Fruit fly (Drosophila melanogaster) whole organism, embryonic: Measurements from ENCODE around the gene Wwox.

Experiments used
- Blimp-1 ChIP-seq: fragments of 200-800 bp; sonication (Bioruptor generic); optimal IDR thresholded peaks from 3 replicates; lab custom pipeline; 2018; ENCODE audit warnings: missing biosample characterization, missing genetic modification characterization, mild to moderate bottlenecking, moderate library complexity, missing genetic modification reagents
- CG10321 ChIP-seq: fragments of 200-800 bp; sonication (Bioruptor generic); IDR thresholded peaks from 2 replicates; pipeline ENCODE4 v1.3.6; 2022; ENCODE audit warnings: missing biosample characterization, missing genetic modification characterization
- CG10654 ChIP-seq: fragments of 200-800 bp; sonication (Bioruptor generic); optimal IDR thresholded peaks from 2 replicates; lab custom pipeline; 2016; ENCODE audit warnings: missing biosample characterization, missing genetic modification characterization
- CG11456 ChIP-seq: fragments of 200-800 bp; sonication (Bioruptor generic); IDR thresholded peaks from 3 replicates; pipeline ENCODE4 v1.3.6; 2022; ENCODE audit warnings: missing biosample characterization, missing genetic modification characterization
- CG11504 ChIP-seq: fragments of 200-800 bp; sonication (Bioruptor generic); optimal IDR thresholded peaks from 3 replicates; lab custom pipeline; 2019; ENCODE audit warnings: missing biosample characterization, mild to moderate bottlenecking, missing genetic modification characterization, moderate library complexity
- CG11560 ChIP-seq: fragments of 200-800 bp; sonication (Bioruptor generic); IDR thresholded peaks from 3 replicates; pipeline ENCODE4 v1.3.6; 2022; ENCODE audit warnings: missing biosample characterization, missing genetic modification characterization
- CG11695 ChIP-seq: fragments of 200-800 bp; sonication (Bioruptor generic); IDR thresholded peaks from 3 replicates; pipeline ENCODE4 v1.3.6; 2022; ENCODE audit warnings: missing biosample characterization, missing genetic modification characterization
- CG11723 ChIP-seq: fragments of 200-800 bp; sonication (Bioruptor generic); optimal IDR thresholded peaks from 2 replicates; lab custom pipeline; 2017; ENCODE audit warnings: missing biosample characterization, mild to moderate bottlenecking, missing genetic modification characterization
- CG12071 ChIP-seq: fragments of 200-800 bp; sonication (Bioruptor generic); optimal IDR thresholded peaks from 3 replicates; lab custom pipeline; 2018; ENCODE audit warnings: missing biosample characterization, mild to moderate bottlenecking, missing genetic modification characterization
- CG12219 ChIP-seq: fragments of 200-800 bp; sonication (Bioruptor generic); optimal IDR thresholded peaks from 3 replicates; lab custom pipeline; 2018; ENCODE audit warnings: missing biosample characterization, mild to moderate bottlenecking, missing genetic modification characterization
- CG14710 ChIP-seq: fragments of 200-800 bp; sonication (Bioruptor generic); optimal IDR thresholded peaks from 3 replicates; lab custom pipeline; 2019; ENCODE audit warnings: missing biosample characterization, mild to moderate bottlenecking, missing genetic modification characterization, moderate library complexity
- CG15514 ChIP-seq: fragments of 200-800 bp; sonication (Bioruptor generic); optimal IDR thresholded peaks from 3 replicates; lab custom pipeline; 2017; ENCODE audit warnings: missing biosample characterization, missing genetic modification characterization, mild to moderate bottlenecking, moderate library complexity, missing genetic modification reagents
- CG15696 ChIP-seq: fragments of 200-800 bp; sonication (Bioruptor generic); optimal IDR thresholded peaks from 2 replicates; lab custom pipeline; 2019; ENCODE audit warnings: missing biosample characterization, mild to moderate bottlenecking, missing genetic modification characterization, moderate library complexity
- CG17328 ChIP-seq: fragments of 200-800 bp; sonication (Bioruptor generic); IDR thresholded peaks from 2 replicates; pipeline ENCODE4 v1.3.6; 2022; ENCODE audit warnings: missing biosample characterization, missing genetic modification characterization
- CG1832 ChIP-seq: fragments of 200-800 bp; sonication (Bioruptor generic); optimal IDR thresholded peaks from 2 replicates; lab custom pipeline; 2017; ENCODE audit warnings: missing biosample characterization, mild to moderate bottlenecking, missing genetic modification characterization, inconsistent platforms
- CG2202 ChIP-seq: fragments of 200-800 bp; sonication (Bioruptor generic); optimal IDR thresholded peaks from 2 replicates; lab custom pipeline; 2018; ENCODE audit warnings: missing biosample characterization, mild to moderate bottlenecking, missing genetic modification characterization
- CG2875 ChIP-seq: fragments of 200-800 bp; sonication (Bioruptor generic); optimal IDR thresholded peaks from 2 replicates; lab custom pipeline; 2017; ENCODE audit warnings: missing biosample characterization, mild to moderate bottlenecking, missing genetic modification characterization, missing genetic modification reagents
- CG31441 ChIP-seq: fragments of 200-800 bp; sonication (Bioruptor generic); IDR thresholded peaks from 2 replicates; pipeline ENCODE4 v1.3.6; 2022; ENCODE audit warnings: missing biosample characterization, missing genetic modification characterization
- CG32772 ChIP-seq: fragments of 200-800 bp; sonication (Bioruptor generic); IDR thresholded peaks from 2 replicates; pipeline ENCODE4 v1.3.6; 2022; ENCODE audit warnings: missing biosample characterization, missing genetic modification characterization
- CG3281 ChIP-seq: fragments of 200-800 bp; sonication (Bioruptor generic); optimal IDR thresholded peaks from 3 replicates; lab custom pipeline; 2017; ENCODE audit warnings: missing biosample characterization, mild to moderate bottlenecking, missing genetic modification characterization
- CG34422 ChIP-seq: fragments of 200-800 bp; sonication (Bioruptor generic); IDR thresholded peaks from 3 replicates; pipeline ENCODE4 v1.3.6; 2022; ENCODE audit warnings: missing biosample characterization, missing genetic modification characterization
- CG43689 ChIP-seq: fragments of 200-800 bp; sonication (Bioruptor generic); IDR thresholded peaks from 2 replicates; pipeline ENCODE4 v1.3.6; 2022; ENCODE audit warnings: missing biosample characterization, missing genetic modification characterization
- CG6683 ChIP-seq: fragments of 200-800 bp; sonication (Bioruptor generic); optimal IDR thresholded peaks from 2 replicates; lab custom pipeline; 2017; ENCODE audit warnings: missing biosample characterization, mild to moderate bottlenecking, missing genetic modification characterization, missing genetic modification reagents
- CG7271 ChIP-seq: fragments of 200-800 bp; sonication (Bioruptor generic); optimal IDR thresholded peaks from 2 replicates; lab custom pipeline; 2018; ENCODE audit warnings: missing biosample characterization, mild to moderate bottlenecking, missing genetic modification characterization, moderate library complexity
- CG7963 ChIP-seq: fragments of 200-800 bp; sonication (Bioruptor generic); IDR thresholded peaks from 3 replicates; pipeline ENCODE4 v1.3.6; 2022; ENCODE audit warnings: missing biosample characterization, missing genetic modification characterization; ENCODE audit not compliant: partially characterized antibody
- CG8944 ChIP-seq: fragments of 200-800 bp; sonication (Bioruptor generic); optimal IDR thresholded peaks from 3 replicates; lab custom pipeline; 2016; ENCODE audit warnings: missing biosample characterization, missing genetic modification characterization
- CG9727 ChIP-seq: fragments of 200-800 bp; sonication (Bioruptor generic); optimal IDR thresholded peaks from 3 replicates; lab custom pipeline; 2017; ENCODE audit warnings: missing biosample characterization, mild to moderate bottlenecking, missing genetic modification characterization
- Ets65A ChIP-seq: fragments of 200-800 bp; sonication (Bioruptor generic); peaks from one replicate; lab custom pipeline; 2016; ENCODE audit warnings: missing biosample characterization, missing genetic modification characterization
- GATAe ChIP-seq: fragments of 200-800 bp; sonication (Bioruptor generic); conservative IDR thresholded peaks from 2 replicates; pipeline ENCODE4 v1.3.6; 2022; ENCODE audit warnings: missing biosample characterization, missing genetic modification characterization
- Hr39 ChIP-seq: fragments of >200 bp; optimal IDR thresholded peaks from 2 replicates; lab custom pipeline; 2017
- Oaz ChIP-seq: fragments of 200-800 bp; sonication (Bioruptor generic); IDR thresholded peaks from 2 replicates; pipeline ENCODE4 v1.3.6; 2022; ENCODE audit warnings: missing biosample characterization, missing genetic modification characterization
- Optix ChIP-seq: fragments of 200-800 bp; sonication (Bioruptor generic); IDR thresholded peaks from 3 replicates; pipeline ENCODE4 v1.3.6; 2022; ENCODE audit warnings: missing biosample characterization, missing genetic modification characterization
- Poxn ChIP-seq: fragments of 200-800 bp; sonication (Bioruptor generic); IDR thresholded peaks from 2 replicates; pipeline ENCODE4 v1.3.6; 2022; ENCODE audit warnings: missing biosample characterization, missing genetic modification characterization
- Rfx ChIP-seq: fragments of 200-800 bp; sonication (Bioruptor generic); IDR thresholded peaks from 2 replicates; pipeline ENCODE4 v1.3.6; 2022; ENCODE audit warnings: missing biosample characterization, missing genetic modification characterization
- Sox102F ChIP-seq: fragments of 200-800 bp; sonication (Bioruptor generic); optimal IDR thresholded peaks from 2 replicates; lab custom pipeline; 2018; ENCODE audit warnings: missing biosample characterization, mild to moderate bottlenecking, missing genetic modification characterization, moderate library complexity
- ara ChIP-seq: fragments of 200-800 bp; sonication (Bioruptor generic); IDR thresholded peaks from 2 replicates; pipeline ENCODE4 v1.3.6; 2022; ENCODE audit warnings: missing biosample characterization, missing genetic modification characterization
- bcd ChIP-seq: fragments of 200-800 bp; sonication (Bioruptor generic); optimal IDR thresholded peaks from 2 replicates; lab custom pipeline; 2017; ENCODE audit warnings: missing biosample characterization, mild to moderate bottlenecking, missing genetic modification characterization
- cato ChIP-seq: fragments of 200-800 bp; sonication (Bioruptor generic); optimal IDR thresholded peaks from 2 replicates; lab custom pipeline; 2016; ENCODE audit warnings: missing biosample characterization, missing genetic modification characterization, borderline replicate concordance
- gcm ChIP-seq: fragments of 200-800 bp; sonication (Bioruptor generic); optimal IDR thresholded peaks from 2 replicates; lab custom pipeline; 2019; ENCODE audit warnings: missing biosample characterization, mild to moderate bottlenecking, missing genetic modification characterization, moderate library complexity
- hbn ChIP-seq: fragments of 200-800 bp; sonication (Bioruptor generic); IDR thresholded peaks from 2 replicates; pipeline ENCODE4 v1.3.6; 2022; ENCODE audit warnings: missing biosample characterization, missing genetic modification characterization; ENCODE audit not compliant: partially characterized antibody
- jigr1 ChIP-seq: fragments of 200-800 bp; sonication (Bioruptor generic); IDR thresholded peaks from 3 replicates; pipeline ENCODE4 v1.3.6; 2022; ENCODE audit warnings: missing biosample characterization, missing genetic modification characterization
- knrl ChIP-seq: fragments of 200-800 bp; sonication (Bioruptor generic); IDR thresholded peaks from 3 replicates; pipeline ENCODE4 v1.3.6; 2022; ENCODE audit warnings: missing biosample characterization, missing genetic modification characterization; ENCODE audit not compliant: partially characterized antibody
- pan ChIP-seq, 4 experiments: fragments of >200 bp in 3 of 4; fragments of 200-800 bp in 1 of 4; sonication (Bioruptor generic) in 1 of 4; optimal IDR thresholded peaks in 3 of 4; IDR thresholded peaks in 1 of 4; 2 replicates each; pipeline versions ENCODE4 v1.3.6 to Lab custom; 2017 to 2022; ENCODE audit warnings: missing biosample characterization in 2 of 4, missing genetic modification characterization in 2 of 4, mixed read lengths in 1 of 4
- phol ChIP-seq: fragments of 200-800 bp; sonication (Bioruptor generic); optimal IDR thresholded peaks from 3 replicates; lab custom pipeline; 2018; ENCODE audit warnings: missing biosample characterization, mild to moderate bottlenecking, missing genetic modification characterization, moderate library complexity
- pita ChIP-seq: fragments of 200-800 bp; sonication (Bioruptor generic); optimal IDR thresholded peaks from 2 replicates; lab custom pipeline; 2017; ENCODE audit warnings: missing biosample characterization, mild to moderate bottlenecking, missing genetic modification characterization
- tap ChIP-seq: fragments of 200-800 bp; optimal IDR thresholded peaks from 3 replicates; lab custom pipeline; 2019; ENCODE audit warnings: missing biosample characterization, mild to moderate bottlenecking, missing genetic modification characterization, moderate library complexity
- tgo ChIP-seq: fragments of 200-800 bp; sonication (Bioruptor generic); IDR thresholded peaks from 3 replicates; pipeline ENCODE4 v1.3.6; 2022; ENCODE audit warnings: missing biosample characterization, missing genetic modification characterization
- tll ChIP-seq, 2 experiments: fragments of 200-800 bp in 1 of 2; fragments of >200 bp in 1 of 2; sonication (Bioruptor generic) in 1 of 2; optimal IDR thresholded peaks; 2 replicates each; lab custom pipeline; 2017 to 2019; ENCODE audit warnings: missing biosample characterization in 2 of 2, missing genetic modification characterization in 2 of 2, mild to moderate bottlenecking in 1 of 2, moderate library complexity in 1 of 2
- trh ChIP-seq: fragments of 200-800 bp; sonication (Bioruptor generic); optimal IDR thresholded peaks from 2 replicates; lab custom pipeline; 2016; ENCODE audit warnings: missing biosample characterization, missing genetic modification characterization
- zfh2 ChIP-seq: fragments of 200-800 bp; sonication (Bioruptor generic); optimal IDR thresholded peaks from 2 replicates; lab custom pipeline; 2016; ENCODE audit warnings: missing biosample characterization, missing genetic modification characterization

The Wwox gene

dm6 chr2L:8030693-8031210 lies 26.7 kb upstream of the Wwox start, which contains the start of gene Cka (continued):
- TF ChIP-seq ara (GFP tag; lab: Robert Waterston, UW) (no peak; the same call in 1 of the 2 replicates), trh (GFP tag; lab: Kevin White, UChicago) (no peak), CG12071 (GFP tag; lab: Kevin White, UChicago) (peak; percentile 59), Oaz (no peak), CG10321 (peak; percentile 98), CG32772 (GFP tag; lab: Robert Waterston, UW) (no peak), CG2202 (tag; lab: Kevin White, UChicago) (no peak), CG2875 (GFP tag; lab: Kevin White, UChicago) (peak; percentile 20), CG11504 (tag; lab: Kevin White, UChicago) (no peak), CG17328 (GFP tag; lab: Robert Waterston, UW) (no peak), jigr1 (GFP tag; lab: Robert Waterston, UW) (no peak), Poxn (no peak), Hr39 (lab: Kevin White, UChicago) (no peak), gcm (GFP tag; lab: Kevin White, UChicago) (peak; percentile 44), CG11456 (no peak), pan (optimal IDR thresholded peaks at IDR 0.05; lab: Kevin White, UChicago) (no peak), pan (GFP tag; optimal IDR thresholded peaks at IDR 0.05 in 1 of 2, IDR thresholded peaks at IDR 0.05 in 1 of 2) (peak in 1 of 2 experiments; percentile 22), CG1832 (GFP tag; lab: Kevin White, UChicago) (peak; percentile 97), CG14710 (tag; lab: Kevin White, UChicago) (peak; percentile 49), zfh2 (GFP tag; lab: Kevin White, UChicago) (no peak), Blimp-1 (GFP tag; lab: Kevin White, UChicago) (no peak), CG31441 (GFP tag; lab: Robert Waterston, UW) (no peak), GATAe (GFP tag; lab: Robert Waterston, UW) (no peak), tgo (GFP tag; lab: Robert Waterston, UW) (no peak), CG15696 (no peak), CG15514 (peak; percentile 12), cato (GFP tag; lab: Kevin White, UChicago) (no peak), Ets65A (GFP tag; lab: Kevin White, UChicago) (no peak), Optix (GFP tag; lab: Robert Waterston, UW) (no peak), phol (tag; lab: Kevin White, UChicago) (peak; percentile 7), pita (GFP tag; lab: Kevin White, UChicago) (no peak), Sox102F (GFP tag; lab: Kevin White, UChicago) (no peak), CG3281 (GFP tag; lab: Kevin White, UChicago) (peak; percentile 43), CG7271 (tag; lab: Kevin White, UChicago) (no peak), CG11723 (GFP tag; lab: Kevin White, UChicago) (no peak), CG43689 (GFP tag; lab: Robert Waterston, UW) (no peak), CG10654 (GFP tag; lab: Kevin White, UChicago) (no peak), bcd (GFP tag; lab: Kevin White, UChicago) (no peak), CG34422 (peak; percentile 85), CG7963 (GFP tag; lab: Robert Waterston, UW) (no peak), CG11560 (tag; lab: Robert Waterston, UW) (no peak), Rfx (GFP tag; lab: Robert Waterston, UW) (peak; percentile 53), CG12219 (no peak), CG6683 (GFP tag; lab: Kevin White, UChicago) (no peak), CG11695 (GFP tag; lab: Robert Waterston, UW) (no peak), knrl (GFP tag; lab: Robert Waterston, UW) (peak; percentile 21; the same call in 1 of the 3 replicates), hbn (no peak), tll (GFP tag; optimal IDR thresholded peaks at IDR 0.05; lab: Kevin White, UChicago) (peak in 1 of 2 experiments; percentile 75), CG9727 (GFP tag; lab: Kevin White, UChicago) (peak; percentile 2), CG8944 (GFP tag; lab: Kevin White, UChicago) (no peak), tap (tag; lab: Kevin White, UChicago) (no peak)
